Worm (Caenorhabditis elegans): Measurements from ENCODE around the gene T14F9.2.

Gene T14F9.2

DNA sequence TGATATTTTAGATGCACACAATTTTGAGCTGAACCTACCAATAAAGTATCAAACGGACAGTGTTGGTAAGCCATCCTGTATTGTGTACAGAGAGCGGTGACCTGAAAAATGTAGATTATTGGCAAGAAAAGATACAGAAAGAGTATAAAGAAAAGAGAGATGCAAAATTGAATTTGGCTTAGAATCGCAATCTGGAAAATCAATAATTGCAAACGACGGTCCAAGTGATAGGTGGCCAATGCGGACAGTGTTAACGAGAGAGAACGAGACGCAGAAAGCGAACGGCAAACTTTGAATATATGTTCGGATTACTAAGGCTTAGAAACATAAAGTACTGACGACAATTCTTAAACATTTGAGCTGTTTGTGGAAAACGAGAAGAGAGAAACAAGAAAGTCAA lies 23.9 kb downstream of the T14F9.2 start, which contains the start of gene crn-4:
Gene crn-4, minus strand, starts transcription at position 101 of the 400 bp plus-strand sequence.
- no peak for TF ChIP-seq tra-4 (tag; optimal IDR thresholded peaks at IDR 0.05)
- TF ChIP-seq tbx-37 (GFP tag; conservative IDR thresholded peaks at IDR 0.05) = no peak
- no peak for TF ChIP-seq sea-1 (GFP tag; conservative IDR thresholded peaks at IDR 0.05)
- no peak for TF ChIP-seq ama-1 (optimal IDR thresholded peaks at IDR 0.05)
- no peak for TF ChIP-seq hnd-1 (tag; optimal IDR thresholded peaks at IDR 0.05)
- no peak for TF ChIP-seq aly-1 (tag; optimal IDR thresholded peaks at IDR 0.05)
- no peak for TF ChIP-seq F13C5.2 (tag; optimal IDR thresholded peaks at IDR 0.05)
- no peak for TF ChIP-seq ceh-36 (tag; optimal IDR thresholded peaks at IDR 0.05)
- no peak for TF ChIP-seq ceh-13 (GFP tag; optimal IDR thresholded peaks at IDR 0.05)
- no peak for TF ChIP-seq scrt-1 (GFP tag; IDR thresholded peaks at IDR 0.05)

DNA sequence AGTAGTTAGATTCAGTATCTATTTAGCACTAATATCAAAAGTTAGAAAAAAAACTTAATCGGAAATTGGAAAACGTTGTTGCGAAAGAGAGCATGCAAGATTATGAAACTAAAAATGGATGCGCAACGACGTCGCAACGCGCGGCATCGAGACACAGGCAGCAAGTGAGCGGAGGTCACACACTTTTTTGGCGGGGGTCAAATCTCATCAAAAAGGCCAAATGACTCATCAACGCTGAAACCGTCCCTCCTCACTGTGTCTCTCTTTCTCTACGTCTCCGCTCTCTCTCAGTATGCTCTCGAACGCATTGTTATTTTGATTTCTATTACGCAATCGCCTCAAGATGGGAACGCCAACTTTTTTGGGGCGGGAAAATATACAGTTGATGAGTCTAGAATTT lies 24.3 kb downstream of the T14F9.2 start:
- TF ChIP-seq F13C5.2 (tag; optimal IDR thresholded peaks at IDR 0.05) (no peak), ama-1 (optimal IDR thresholded peaks at IDR 0.05) (no peak), ceh-13 (GFP tag; optimal IDR thresholded peaks at IDR 0.05) (no peak), flt-1 (GFP tag; IDR thresholded peaks at IDR 0.05) (no peak), ceh-36 (tag; optimal IDR thresholded peaks at IDR 0.05) (no peak), scrt-1 (GFP tag; IDR thresholded peaks at IDR 0.05) (no peak), hnd-1 (tag; optimal IDR thresholded peaks at IDR 0.05) (no peak)

DNA sequence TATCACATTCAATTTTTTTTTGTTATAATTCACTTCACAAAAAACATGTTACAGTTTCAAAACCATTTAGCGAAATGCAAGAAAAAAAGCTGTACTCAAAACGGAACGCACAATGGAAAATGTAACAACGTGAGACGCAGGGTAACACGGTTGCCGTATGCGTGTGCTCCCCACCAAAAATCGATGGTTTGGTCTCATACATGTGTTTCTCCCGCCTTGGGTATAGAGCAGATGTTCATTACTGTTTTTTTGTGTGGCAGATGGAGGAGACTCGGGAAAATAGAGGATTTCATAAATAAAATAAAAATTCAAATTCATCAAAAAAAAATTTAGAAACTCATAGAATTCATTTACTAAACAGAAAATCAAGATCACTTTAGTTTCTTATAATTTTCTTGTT lies 26.9 kb downstream of the T14F9.2 start, which contains the start of gene AH9.3:
Gene AH9.3, minus strand, starts transcription at position 101 of the 400 bp plus-strand sequence.
- TF ChIP-seq scrt-1 (GFP tag; IDR thresholded peaks at IDR 0.05) (no peak), ama-1 (optimal IDR thresholded peaks at IDR 0.05) (no peak), ets-7 (tag; optimal IDR thresholded peaks at IDR 0.05) (no peak), tbx-11 (GFP tag; IDR thresholded peaks at IDR 0.05) (no peak), tra-4 (tag; optimal IDR thresholded peaks at IDR 0.05) (no peak), aly-1 (tag; optimal IDR thresholded peaks at IDR 0.05) (no peak), pes-1 (GFP tag; IDR thresholded peaks at IDR 0.05) (no peak)

DNA sequence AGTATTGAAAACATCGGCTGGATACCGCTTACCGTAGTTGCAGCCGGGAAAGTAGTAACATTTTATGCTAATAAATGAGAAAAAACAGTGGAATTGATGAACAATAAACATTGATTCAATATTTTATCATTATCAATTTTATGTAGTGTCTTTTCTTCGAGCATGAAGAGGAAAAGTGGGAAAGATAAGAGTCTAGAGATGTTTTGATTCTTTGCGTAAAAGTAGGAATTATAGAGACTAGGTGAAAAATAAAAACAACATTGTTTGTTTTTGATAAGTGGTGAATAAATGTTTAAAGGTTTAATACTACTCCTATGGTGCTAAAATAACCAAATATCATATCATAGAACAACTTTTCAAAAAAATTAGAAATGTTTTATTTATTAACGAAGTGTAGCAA lies 28.3 kb downstream of the T14F9.2 start:
- TF ChIP-seq sea-1 (GFP tag; conservative IDR thresholded peaks at IDR 0.05) (no peak), aly-1 (tag; optimal IDR thresholded peaks at IDR 0.05) (no peak), tbx-37 (GFP tag; conservative IDR thresholded peaks at IDR 0.05) (no peak), ceh-36 (tag; optimal IDR thresholded peaks at IDR 0.05) (no peak)

DNA sequence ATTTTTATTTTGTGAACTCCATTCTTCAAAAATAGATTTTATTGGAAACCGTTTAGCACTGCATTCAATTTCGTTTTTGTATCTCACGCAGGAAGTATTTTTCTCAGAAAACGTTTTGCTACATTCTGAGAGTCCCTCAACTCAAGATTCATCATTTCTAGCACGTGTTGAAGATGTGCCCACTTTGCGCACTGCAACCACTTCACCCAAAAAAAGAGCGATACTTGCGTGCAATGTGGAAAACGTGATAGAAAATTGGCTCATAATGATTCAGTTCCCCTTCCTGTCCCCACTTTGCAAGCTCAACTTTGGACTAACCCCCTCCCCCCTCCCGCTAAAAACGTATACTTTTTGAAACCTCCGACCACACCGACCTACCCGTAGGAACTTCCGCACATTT lies 30.9 kb downstream of the T14F9.2 start:
- TF ChIP-seq flt-1 (GFP tag; IDR thresholded peaks at IDR 0.05) (no peak), B0310.2 (tag; optimal IDR thresholded peaks at IDR 0.05) (no peak), hnd-1 (tag; optimal IDR thresholded peaks at IDR 0.05) (no peak), F13C5.2 (tag; optimal IDR thresholded peaks at IDR 0.05) (no peak), hmbx-1 (tag; optimal IDR thresholded peaks at IDR 0.05) (no peak), ets-7 (tag; optimal IDR thresholded peaks at IDR 0.05) (no peak), hmg-4 (GFP tag; optimal IDR thresholded peaks at IDR 0.05) (no peak), ceh-13 (GFP tag; optimal IDR thresholded peaks at IDR 0.05) (no peak), sea-1 (GFP tag; conservative IDR thresholded peaks at IDR 0.05) (no peak)

DNA sequence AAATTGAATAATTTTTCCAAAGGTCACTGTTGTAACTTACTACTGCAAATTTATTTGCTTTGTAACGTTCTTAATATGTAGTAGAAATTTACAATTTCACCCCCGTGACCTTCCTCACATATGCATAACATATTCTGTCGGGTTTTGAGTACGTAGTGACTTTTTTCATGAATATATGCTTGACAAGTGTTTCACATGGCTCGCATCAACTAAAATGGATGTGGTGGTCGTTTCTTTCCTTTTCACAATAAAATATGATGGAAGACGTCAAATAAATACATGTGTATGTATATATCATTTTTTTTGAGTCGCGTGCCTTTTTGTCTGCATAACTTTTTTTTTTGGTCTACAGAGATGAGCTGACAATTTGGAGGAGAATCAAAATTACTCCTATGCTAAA lies 32.2 kb downstream of the T14F9.2 start:
- TF ChIP-seq hmg-4 (GFP tag; optimal IDR thresholded peaks at IDR 0.05) = no peak
- TF ChIP-seq scrt-1 (GFP tag; IDR thresholded peaks at IDR 0.05) = no peak
- TF ChIP-seq tbx-11 (GFP tag; IDR thresholded peaks at IDR 0.05) = no peak
- no peak for TF ChIP-seq ets-7 (tag; optimal IDR thresholded peaks at IDR 0.05)
- no peak for TF ChIP-seq pes-1 (GFP tag; IDR thresholded peaks at IDR 0.05)
- no peak for TF ChIP-seq flt-1 (GFP tag; IDR thresholded peaks at IDR 0.05)
- TF ChIP-seq hnd-1 (tag; optimal IDR thresholded peaks at IDR 0.05) = no peak
- no peak for TF ChIP-seq sea-1 (GFP tag; conservative IDR thresholded peaks at IDR 0.05)
- no peak for TF ChIP-seq ama-1 (optimal IDR thresholded peaks at IDR 0.05)
- TF ChIP-seq B0310.2 (tag; optimal IDR thresholded peaks at IDR 0.05) = no peak
- TF ChIP-seq ceh-13 (GFP tag; optimal IDR thresholded peaks at IDR 0.05) = no peak
- no peak for TF ChIP-seq aly-1 (tag; optimal IDR thresholded peaks at IDR 0.05)

DNA sequence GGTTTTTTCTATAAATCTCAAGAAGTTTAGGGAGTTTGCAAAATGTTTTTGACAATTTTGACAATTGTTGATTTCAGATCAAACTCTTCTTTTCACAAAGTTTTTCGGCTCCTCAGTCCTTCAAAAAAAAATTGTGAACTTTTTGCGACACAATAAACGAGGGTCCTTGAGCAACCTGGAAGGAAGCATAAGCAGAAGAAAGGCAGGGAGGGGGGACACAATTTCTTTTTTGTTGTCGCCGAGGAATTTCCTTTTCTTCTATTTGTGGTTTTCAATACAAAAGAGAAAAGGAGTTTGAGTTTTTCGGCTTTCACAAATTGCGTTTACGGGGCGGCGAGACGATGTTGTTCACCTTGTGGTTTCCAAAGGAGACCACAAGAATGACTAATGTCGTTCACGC lies 32.7 kb downstream of the T14F9.2 start:
- no peak for TF ChIP-seq tbx-37 (GFP tag; conservative IDR thresholded peaks at IDR 0.05)
- TF ChIP-seq ama-1 (optimal IDR thresholded peaks at IDR 0.05) = no peak
- TF ChIP-seq sea-1 (GFP tag; conservative IDR thresholded peaks at IDR 0.05) = no peak
- TF ChIP-seq B0310.2 (tag; optimal IDR thresholded peaks at IDR 0.05) = no peak
- no peak for TF ChIP-seq tbx-11 (GFP tag; IDR thresholded peaks at IDR 0.05)
- TF ChIP-seq aly-1 (tag; optimal IDR thresholded peaks at IDR 0.05) = no peak
- TF ChIP-seq hmbx-1 (tag; optimal IDR thresholded peaks at IDR 0.05) = no peak
- TF ChIP-seq tra-4 (tag; optimal IDR thresholded peaks at IDR 0.05) = no peak
- no peak for TF ChIP-seq ceh-13 (GFP tag; optimal IDR thresholded peaks at IDR 0.05)
- TF ChIP-seq ets-7 (tag; optimal IDR thresholded peaks at IDR 0.05) = no peak
- TF ChIP-seq pes-1 (GFP tag; IDR thresholded peaks at IDR 0.05) = no peak
- TF ChIP-seq flt-1 (GFP tag; IDR thresholded peaks at IDR 0.05) = no peak
- TF ChIP-seq hnd-1 (tag; optimal IDR thresholded peaks at IDR 0.05) = no peak

DNA sequence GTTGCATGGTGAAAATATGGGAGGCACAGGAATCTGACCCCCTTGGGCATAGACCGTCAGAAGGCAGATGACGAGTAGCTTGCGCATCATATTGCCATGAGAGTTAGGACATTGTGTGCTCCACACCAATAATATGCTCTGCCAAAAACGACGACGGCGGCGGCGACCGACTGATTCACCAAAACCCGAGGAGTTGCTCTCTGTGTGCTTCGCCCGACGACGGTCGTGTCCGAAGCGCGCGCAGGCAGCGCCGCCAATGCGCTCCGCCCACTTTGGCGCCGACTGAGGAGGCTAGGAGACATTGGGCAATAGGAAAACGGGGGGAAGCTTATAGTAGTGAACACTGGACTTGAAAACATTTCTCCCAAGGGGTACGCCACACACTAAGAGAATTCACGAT lies 33.8 kb downstream of the T14F9.2 start, which contains the start of gene AH9.6:
Gene AH9.6, minus strand, starts transcription at position 183 of the 400 bp plus-strand sequence.
- TF ChIP-seq B0310.2 (tag; optimal IDR thresholded peaks at IDR 0.05) (no peak), ama-1 (optimal IDR thresholded peaks at IDR 0.05) (no peak), sea-1 (GFP tag; conservative IDR thresholded peaks at IDR 0.05) (no peak), tbx-37 (GFP tag; conservative IDR thresholded peaks at IDR 0.05) (no peak), ets-7 (tag; optimal IDR thresholded peaks at IDR 0.05) (no peak), tra-4 (tag; optimal IDR thresholded peaks at IDR 0.05) (no peak), pes-1 (GFP tag; IDR thresholded peaks at IDR 0.05) (no peak), F13C5.2 (tag; optimal IDR thresholded peaks at IDR 0.05) (no peak), hmbx-1 (tag; optimal IDR thresholded peaks at IDR 0.05) (no peak), aly-1 (tag; optimal IDR thresholded peaks at IDR 0.05) (no peak), tbx-11 (GFP tag; IDR thresholded peaks at IDR 0.05) (no peak), scrt-1 (GFP tag; IDR thresholded peaks at IDR 0.05) (no peak), ceh-36 (tag; optimal IDR thresholded peaks at IDR 0.05) (no peak), flt-1 (GFP tag; IDR thresholded peaks at IDR 0.05) (no peak), hmg-4 (GFP tag; optimal IDR thresholded peaks at IDR 0.05) (no peak), hnd-1 (tag; optimal IDR thresholded peaks at IDR 0.05) (no peak), ceh-13 (GFP tag; optimal IDR thresholded peaks at IDR 0.05) (no peak)
